Fruit fly (Drosophila melanogaster) whole organism, embryonic: Measurements from ENCODE around the gene Pdcd4.

Experiments used
- CG10274 ChIP-seq: fragments of 200-800 bp; sonication (Bioruptor generic); optimal IDR thresholded peaks from 3 replicates; lab custom pipeline; 2017; ENCODE audit warnings: missing biosample characterization, mild to moderate bottlenecking, missing genetic modification characterization
- CG11085 ChIP-seq: fragments of 200-800 bp; sonication (Bioruptor generic); IDR thresholded peaks from 2 replicates; pipeline ENCODE4 v1.3.6; 2022; ENCODE audit warnings: missing biosample characterization, missing genetic modification characterization
- CG11695 ChIP-seq: fragments of 200-800 bp; sonication (Bioruptor generic); IDR thresholded peaks from 3 replicates; pipeline ENCODE4 v1.3.6; 2022; ENCODE audit warnings: missing biosample characterization, missing genetic modification characterization
- CG12155 ChIP-seq: fragments of 200-800 bp; sonication (Bioruptor generic); optimal IDR thresholded peaks from 3 replicates; lab custom pipeline; 2016; ENCODE audit warnings: missing biosample characterization, missing genetic modification characterization
- CG13296 ChIP-seq: fragments of 200-800 bp; sonication (Bioruptor generic); optimal IDR thresholded peaks from 3 replicates; lab custom pipeline; 2018; ENCODE audit warnings: missing biosample characterization, mild to moderate bottlenecking, missing genetic modification characterization
- CG15514 ChIP-seq: fragments of 200-800 bp; sonication (Bioruptor generic); optimal IDR thresholded peaks from 3 replicates; lab custom pipeline; 2017; ENCODE audit warnings: missing biosample characterization, missing genetic modification characterization, mild to moderate bottlenecking, moderate library complexity, missing genetic modification reagents
- CG15696 ChIP-seq: fragments of 200-800 bp; sonication (Bioruptor generic); optimal IDR thresholded peaks from 2 replicates; lab custom pipeline; 2019; ENCODE audit warnings: missing biosample characterization, mild to moderate bottlenecking, missing genetic modification characterization, moderate library complexity
- CG17568 ChIP-seq: fragments of 200-800 bp; sonication (Bioruptor generic); optimal IDR thresholded peaks from 2 replicates; lab custom pipeline; 2018; ENCODE audit warnings: missing biosample characterization, mild to moderate bottlenecking, missing genetic modification characterization, moderate library complexity
- CG18764 ChIP-seq: fragments of 200-800 bp; sonication (Bioruptor generic); optimal IDR thresholded peaks from 3 replicates; lab custom pipeline; 2016; ENCODE audit warnings: missing biosample characterization, missing genetic modification characterization
- CG2120 ChIP-seq: fragments of 200-800 bp; sonication (Bioruptor generic); optimal IDR thresholded peaks from 3 replicates; lab custom pipeline; 2016; ENCODE audit warnings: missing biosample characterization, missing genetic modification characterization
- CG2889 ChIP-seq: fragments of 200-800 bp; sonication (Bioruptor generic); IDR thresholded peaks from 3 replicates; pipeline ENCODE4 v1.3.6; 2022; ENCODE audit warnings: missing biosample characterization, missing genetic modification characterization
- CG4360 ChIP-seq: fragments of 200-800 bp; sonication (Bioruptor generic); IDR thresholded peaks from 2 replicates; pipeline ENCODE4 v1.3.6; 2022; ENCODE audit warnings: missing biosample characterization, missing genetic modification characterization
- CG4424 ChIP-seq: fragments of 200-800 bp; sonication (Bioruptor generic); optimal IDR thresholded peaks from 3 replicates; lab custom pipeline; 2016; ENCODE audit warnings: missing biosample characterization, missing genetic modification characterization
- CG5180 ChIP-seq: fragments of 200-800 bp; sonication (Bioruptor generic); optimal IDR thresholded peaks from 3 replicates; lab custom pipeline; 2017; ENCODE audit warnings: missing biosample characterization, missing genetic modification characterization, mild to moderate bottlenecking, moderate library complexity, missing genetic modification reagents
- CG6813 ChIP-seq: fragments of 200-800 bp; sonication (Bioruptor generic); optimal IDR thresholded peaks from 2 replicates; lab custom pipeline; 2017; ENCODE audit warnings: missing biosample characterization, missing genetic modification characterization, mild to moderate bottlenecking, moderate library complexity, missing genetic modification reagents
- CG7556 ChIP-seq: fragments of 200-800 bp; sonication (Bioruptor generic); optimal IDR thresholded peaks from 2 replicates; lab custom pipeline; 2017; ENCODE audit warnings: missing biosample characterization, mild to moderate bottlenecking, missing genetic modification characterization
- CG8944 ChIP-seq: fragments of 200-800 bp; sonication (Bioruptor generic); optimal IDR thresholded peaks from 3 replicates; lab custom pipeline; 2016; ENCODE audit warnings: missing biosample characterization, missing genetic modification characterization
- CG9932 ChIP-seq: fragments of 200-800 bp; sonication (Bioruptor generic); IDR thresholded peaks from 2 replicates; pipeline ENCODE4 v1.3.6; 2022; ENCODE audit warnings: missing biosample characterization, missing genetic modification characterization
- CrebB ChIP-seq: fragments of 200-800 bp; sonication (Bioruptor generic); optimal IDR thresholded peaks from 3 replicates; lab custom pipeline; 2018; ENCODE audit warnings: missing biosample characterization, mild to moderate bottlenecking, missing genetic modification characterization
- Dbx ChIP-seq: fragments of 200-800 bp; sonication (Bioruptor generic); IDR thresholded peaks from 3 replicates; pipeline ENCODE4 v1.3.6; 2022; ENCODE audit warnings: missing biosample characterization, missing genetic modification characterization
- Dll ChIP-seq: fragments of 200-800 bp; sonication (Bioruptor generic); IDR thresholded peaks from 4 replicates; pipeline ENCODE4 v1.3.6; 2022; ENCODE audit warnings: missing biosample characterization, missing genetic modification characterization; ENCODE audit not compliant: partially characterized antibody
- E2f1 ChIP-seq: fragments of 200-800 bp; sonication (Bioruptor generic); IDR thresholded peaks from 2 replicates; pipeline ENCODE4 v1.3.6; 2022; ENCODE audit warnings: missing biosample characterization, missing genetic modification characterization
- Gsc ChIP-seq: fragments of 200-800 bp; sonication (Bioruptor generic); IDR thresholded peaks from 2 replicates; pipeline ENCODE4 v1.3.6; 2022; ENCODE audit warnings: missing biosample characterization, missing genetic modification characterization
- Gug ChIP-seq: fragments of 200-800 bp; sonication (Bioruptor generic); IDR thresholded peaks from 4 replicates; pipeline ENCODE4 v1.3.6; 2022; ENCODE audit warnings: missing biosample characterization, missing genetic modification characterization
- HLH4C ChIP-seq: fragments of 200-800 bp; sonication (Bioruptor generic); IDR thresholded peaks from 3 replicates; pipeline ENCODE4 v1.3.6; 2022; ENCODE audit warnings: missing biosample characterization, missing genetic modification characterization; ENCODE audit not compliant: partially characterized antibody
- HmgD ChIP-seq: fragments of 200-800 bp; sonication (Bioruptor generic); optimal IDR thresholded peaks from 3 replicates; lab custom pipeline; 2016; ENCODE audit warnings: missing biosample characterization, missing genetic modification characterization
- Hmx ChIP-seq: fragments of 200-800 bp; sonication (Bioruptor generic); optimal IDR thresholded peaks from 2 replicates; lab custom pipeline; 2016; ENCODE audit warnings: missing biosample characterization, missing genetic modification characterization
- Hr39 ChIP-seq: fragments of >200 bp; optimal IDR thresholded peaks from 2 replicates; lab custom pipeline; 2017
- Mes4 ChIP-seq: fragments of 200-800 bp; sonication (Bioruptor generic); optimal IDR thresholded peaks from 2 replicates; lab custom pipeline; 2016; ENCODE audit warnings: missing biosample characterization, missing genetic modification characterization
- Nf-YC ChIP-seq: fragments of 200-800 bp; optimal IDR thresholded peaks from 3 replicates; lab custom pipeline; 2019; ENCODE audit warnings: missing biosample characterization, mild to moderate bottlenecking, missing genetic modification characterization, moderate library complexity
- Oaz ChIP-seq: fragments of 200-800 bp; sonication (Bioruptor generic); IDR thresholded peaks from 2 replicates; pipeline ENCODE4 v1.3.6; 2022; ENCODE audit warnings: missing biosample characterization, missing genetic modification characterization
- Rfx ChIP-seq: fragments of 200-800 bp; sonication (Bioruptor generic); IDR thresholded peaks from 2 replicates; pipeline ENCODE4 v1.3.6; 2022; ENCODE audit warnings: missing biosample characterization, missing genetic modification characterization
- Ssrp ChIP-seq: fragments of 200-800 bp; sonication (Bioruptor generic); optimal IDR thresholded peaks from 2 replicates; lab custom pipeline; 2018; ENCODE audit warnings: missing biosample characterization, mild to moderate bottlenecking, missing genetic modification characterization, moderate library complexity
- Trl ChIP-seq, 3 experiments: fragments of >200 bp in 2 of 3; fragments of 200-800 bp in 1 of 3; sonication (Bioruptor generic) in 1 of 3; optimal IDR thresholded peaks; 2 replicates in 1 of 3; 3 replicates in 2 of 3; lab custom pipeline; 2016 to 2017; ENCODE audit warnings: missing biosample characterization in 1 of 3, missing genetic modification characterization in 1 of 3
- az2 ChIP-seq: fragments of 200-800 bp; sonication (Bioruptor generic); optimal IDR thresholded peaks from 3 replicates; lab custom pipeline; 2016; ENCODE audit warnings: missing biosample characterization, missing genetic modification characterization
- bab2 ChIP-seq: fragments of 200-800 bp; sonication (Bioruptor generic); optimal IDR thresholded peaks from 2 replicates; lab custom pipeline; 2016; ENCODE audit warnings: missing biosample characterization, missing genetic modification characterization
- bbx ChIP-seq: fragments of 200-800 bp; sonication (Bioruptor generic); IDR thresholded peaks from 2 replicates; pipeline ENCODE4 v1.3.6; 2022; ENCODE audit warnings: missing biosample characterization, missing genetic modification characterization; ENCODE audit not compliant: partially characterized antibody
- bigmax ChIP-seq: fragments of 200-800 bp; sonication (Bioruptor generic); optimal IDR thresholded peaks from 2 replicates; lab custom pipeline; 2018; ENCODE audit warnings: missing biosample characterization, mild to moderate bottlenecking, missing genetic modification characterization
- bsh ChIP-seq, 2 experiments: fragments of 200-800 bp; sonication (Bioruptor generic); optimal IDR thresholded peaks; 2 replicates each; lab custom pipeline; 2017 to 2018; ENCODE audit warnings: mild to moderate bottlenecking in 2 of 2, missing biosample characterization in 2 of 2, missing genetic modification characterization in 2 of 2, moderate library complexity in 1 of 2
- btn ChIP-seq: fragments of 200-800 bp; sonication (Bioruptor generic); optimal IDR thresholded peaks from 2 replicates; lab custom pipeline; 2016; ENCODE audit warnings: missing biosample characterization, missing genetic modification characterization
- cas ChIP-seq: fragments of 200-800 bp; sonication (Bioruptor generic); IDR thresholded peaks from 2 replicates; pipeline ENCODE4 v1.3.6; 2022; ENCODE audit warnings: missing biosample characterization, missing genetic modification characterization
- dmrt11E ChIP-seq: fragments of 200-800 bp; sonication (Bioruptor generic); optimal IDR thresholded peaks from 3 replicates; lab custom pipeline; 2018; ENCODE audit warnings: missing biosample characterization, mild to moderate bottlenecking, missing genetic modification characterization, moderate library complexity
- dpn ChIP-seq, 2 experiments: fragments of 200-800 bp; sonication (Bioruptor generic); optimal IDR thresholded peaks; 3 replicates each; lab custom pipeline; 2016; ENCODE audit warnings: missing biosample characterization in 2 of 2, missing genetic modification characterization in 2 of 2
- esg ChIP-seq: fragments of 200-800 bp; sonication (Bioruptor generic); conservative IDR thresholded peaks from 2 replicates; pipeline ENCODE4 v1.3.6; 2022; ENCODE audit warnings: missing biosample characterization, missing genetic modification characterization
- gsb ChIP-seq: fragments of 200-800 bp; sonication (Bioruptor generic); IDR thresholded peaks from 2 replicates; pipeline ENCODE4 v1.3.6; 2022; ENCODE audit warnings: missing biosample characterization, missing genetic modification characterization
- nerfin-1 ChIP-seq: fragments of 200-800 bp; sonication (Bioruptor generic); optimal IDR thresholded peaks from 3 replicates; lab custom pipeline; 2019; ENCODE audit warnings: missing biosample characterization, mild to moderate bottlenecking, missing genetic modification characterization, moderate library complexity
- rib ChIP-seq: fragments of 200-800 bp; sonication (Bioruptor generic); IDR thresholded peaks from 2 replicates; pipeline ENCODE4 v1.3.6; 2022; ENCODE audit warnings: missing biosample characterization, missing genetic modification characterization
- so ChIP-seq: fragments of 200-800 bp; sonication (Bioruptor generic); IDR thresholded peaks from 3 replicates; pipeline ENCODE4 v1.3.6; 2022; ENCODE audit warnings: missing biosample characterization, missing genetic modification characterization
- tap ChIP-seq: fragments of 200-800 bp; optimal IDR thresholded peaks from 3 replicates; lab custom pipeline; 2019; ENCODE audit warnings: missing biosample characterization, mild to moderate bottlenecking, missing genetic modification characterization, moderate library complexity
- zen ChIP-seq: fragments of 200-800 bp; sonication (Bioruptor generic); optimal IDR thresholded peaks from 3 replicates; lab custom pipeline; 2018; ENCODE audit warnings: missing biosample characterization, mild to moderate bottlenecking, missing genetic modification characterization, moderate library complexity
- zf30C ChIP-seq: fragments of 200-800 bp; sonication (Bioruptor generic); optimal IDR thresholded peaks from 3 replicates; lab custom pipeline; 2018; ENCODE audit warnings: missing biosample characterization, mild to moderate bottlenecking, missing genetic modification characterization

Gene Pdcd4

DNA sequence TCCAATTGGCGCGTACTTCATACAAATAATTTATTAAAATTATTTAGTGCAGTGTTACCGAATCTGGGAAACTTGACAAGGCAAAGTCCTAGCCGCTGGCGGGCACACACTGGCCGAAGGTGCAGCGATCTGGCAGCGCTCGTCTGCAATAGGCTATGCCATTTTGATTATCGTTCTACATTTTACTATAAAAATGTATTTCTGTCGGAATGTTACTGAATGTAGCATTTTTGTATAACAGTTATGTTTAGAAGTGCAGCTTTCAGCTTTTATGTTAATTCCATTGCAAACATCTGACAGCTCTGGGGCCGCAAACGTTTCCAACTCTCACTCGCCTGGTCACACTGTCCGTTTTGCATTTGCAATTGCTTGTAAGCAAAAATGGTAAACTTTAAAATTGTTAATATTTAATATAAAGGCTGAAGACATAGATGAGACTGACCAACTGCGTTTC is 10.6 kb downstream of the Pdcd4 start, which contains the start of gene Grip91:
Gene Grip91, minus strand, starts transcription at position 85 of the 454 bp plus-strand sequence.
- TF ChIP-seq dmrt11E (tag; lab: Kevin White, UChicago) = no peak
- no peak for TF ChIP-seq CG11695 (GFP tag; lab: Robert Waterston, UW)
- no peak for TF ChIP-seq CG6813 (GFP tag; lab: Kevin White, UChicago)
- TF ChIP-seq CG9932 (GFP tag; lab: Robert Waterston, UW) = peak; percentile 10; the same call in 1 of the 2 replicates
- peak in 1 of 2 experiments; percentile 7 for TF ChIP-seq Trl (optimal IDR thresholded peaks at IDR 0.05; lab: Kevin White, UChicago)
- no peak for TF ChIP-seq Trl (GFP tag; optimal IDR thresholded peaks at IDR 0.05; lab: Kevin White, UChicago)
- TF ChIP-seq CrebB (tag; lab: Kevin White, UChicago) = no peak
- no peak for TF ChIP-seq bab2 (GFP tag; lab: Kevin White, UChicago)
- TF ChIP-seq CG4424 = no peak
- TF ChIP-seq esg = no peak
- no peak for TF ChIP-seq E2f1 (GFP tag; lab: Robert Waterston, UW)
- 0 out of 4 replicates have a peak, but pooled peaks have one; percentile 38 for TF ChIP-seq Dll
- TF ChIP-seq Gsc (GFP tag; lab: Robert Waterston, UW) = no peak
- no peak for TF ChIP-seq btn (GFP tag; lab: Kevin White, UChicago)
- TF ChIP-seq CG13296 (GFP tag; lab: Kevin White, UChicago) = no peak
- TF ChIP-seq so (GFP tag; lab: Robert Waterston, UW) = no peak
- no peak for TF ChIP-seq CG7556 (GFP tag; lab: Kevin White, UChicago)
- peak; percentile 28 for TF ChIP-seq nerfin-1 (tag; lab: Kevin White, UChicago)
- no peak for TF ChIP-seq HmgD (GFP tag; lab: Kevin White, UChicago)
- TF ChIP-seq bsh (GFP tag; optimal IDR thresholded peaks at IDR 0.05; lab: Kevin White, UChicago) = no peak
- TF ChIP-seq CG15514 (GFP tag; lab: Kevin White, UChicago) = peak; percentile 75
- TF ChIP-seq bigmax (GFP tag; lab: Kevin White, UChicago) = no peak
- no peak for TF ChIP-seq CG17568
- TF ChIP-seq Mes4 (GFP tag; lab: Kevin White, UChicago) = no peak
- TF ChIP-seq Hr39 = no peak
- TF ChIP-seq bbx (GFP tag; lab: Robert Waterston, UW) = peak; percentile 43; the same call in 1 of the 2 replicates
- peak; percentile 66 for TF ChIP-seq Nf-YC (tag; lab: Kevin White, UChicago)
- no peak for TF ChIP-seq CG12155 (GFP tag; lab: Kevin White, UChicago)
- no peak for TF ChIP-seq Gug
- no peak for TF ChIP-seq dpn (GFP tag; optimal IDR thresholded peaks at IDR 0.05; lab: Kevin White, UChicago)
- 0 out of 3 replicates have a peak, but pooled peaks have one; percentile 35 for TF ChIP-seq HLH4C (GFP tag; lab: Robert Waterston, UW)
- TF ChIP-seq CG2889 (GFP tag; lab: Robert Waterston, UW) = no peak
- no peak for TF ChIP-seq CG15696
- TF ChIP-seq Ssrp (tag; lab: Kevin White, UChicago) = no peak
- no peak for TF ChIP-seq zf30C
- no peak for TF ChIP-seq zen
- TF ChIP-seq Rfx (GFP tag; lab: Robert Waterston, UW) = 0 out of 2 replicates have a peak, but pooled peaks have one; percentile 18
- TF ChIP-seq CG5180 (GFP tag; lab: Kevin White, UChicago) = no peak
- no peak for TF ChIP-seq gsb (GFP tag; lab: Robert Waterston, UW)
- no peak for TF ChIP-seq CG18764 (GFP tag; lab: Kevin White, UChicago)
- TF ChIP-seq CG11085 (GFP tag; lab: Robert Waterston, UW) = no peak
- no peak for TF ChIP-seq rib (GFP tag; lab: Robert Waterston, UW)
- no peak for TF ChIP-seq cas (GFP tag; lab: Robert Waterston, UW)
- TF ChIP-seq az2 = no peak
- TF ChIP-seq Oaz = no peak
- peak; percentile 8 for TF ChIP-seq CG2120 (GFP tag; lab: Kevin White, UChicago)
- no peak for TF ChIP-seq CG10274
- TF ChIP-seq Dbx (GFP tag; lab: Robert Waterston, UW) = peak; percentile 26; the same call in 1 of the 3 replicates
- TF ChIP-seq CG8944 (GFP tag; lab: Kevin White, UChicago) = no peak
- no peak for TF ChIP-seq CG4360
- TF ChIP-seq Hmx (GFP tag; lab: Kevin White, UChicago) = no peak
- no peak for TF ChIP-seq tap (tag; lab: Kevin White, UChicago)
